Fruit fly (Drosophila melanogaster) whole organism, adult: ENCODE results near the gene eEF1gamma.

ENCODE experiments used
- CG12768 ChIP-seq: fragments of 200-800 bp; sonication (Bioruptor generic); optimal IDR thresholded peaks from 2 replicates; lab custom pipeline; 2017; ENCODE audit warnings: missing biosample characterization, missing genetic modification characterization, mild to moderate bottlenecking, moderate library complexity, missing genetic modification reagents
- CG14711 ChIP-seq: fragments of 200-800 bp; sonication (Bioruptor generic); optimal IDR thresholded peaks from 2 replicates; lab custom pipeline; 2018; ENCODE audit warnings: missing biosample characterization, mild to moderate bottlenecking, missing genetic modification characterization, moderate library complexity
- Clk ChIP-seq: fragments of 200-800 bp; sonication (Bioruptor generic); optimal IDR thresholded peaks from 2 replicates; lab custom pipeline; 2017; ENCODE audit warnings: missing biosample characterization, missing genetic modification characterization
- bab1 ChIP-seq: fragments of 200-800 bp; sonication (Bioruptor generic); optimal IDR thresholded peaks from 3 replicates; lab custom pipeline; 2019; ENCODE audit warnings: missing biosample characterization, mild to moderate bottlenecking, missing genetic modification characterization, moderate library complexity
- cic ChIP-seq: fragments of 200-800 bp; sonication (Bioruptor generic); optimal IDR thresholded peaks from 2 replicates; lab custom pipeline; 2017; ENCODE audit warnings: missing biosample characterization, mild to moderate bottlenecking, missing genetic modification characterization, moderate library complexity

DNA sequence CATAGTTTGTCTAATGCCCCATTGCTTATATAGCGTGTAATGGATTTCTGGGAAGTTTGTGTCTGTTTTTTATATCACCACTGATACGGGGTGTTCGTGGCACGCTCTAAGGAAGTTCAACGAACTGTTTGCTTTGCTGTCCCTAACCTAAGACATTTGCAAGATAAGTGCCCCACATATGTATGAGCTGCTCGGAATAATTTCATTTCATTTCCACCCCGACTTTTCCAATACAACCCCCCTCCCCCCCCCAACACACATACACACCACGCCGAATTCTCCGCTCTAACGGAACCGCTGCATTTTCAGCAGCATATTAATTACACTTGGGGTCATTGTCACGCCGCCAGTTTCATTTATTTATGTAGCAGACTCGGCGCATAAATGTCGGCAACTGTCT is 48.1 kb downstream of the eEF1gamma start:
- TF ChIP-seq cic (GFP tag; lab: Kevin White, UChicago) (no peak), bab1 (GFP tag; lab: Kevin White, UChicago) (no peak), CG12768 (GFP tag; lab: Kevin White, UChicago) (no peak), Clk (no peak), CG14711 (tag; lab: Kevin White, UChicago) (no peak)
